Fruit fly (Drosophila melanogaster): ENCODE measurements around the gene PGRP-LC.

Gene PGRP-LC

DNA sequence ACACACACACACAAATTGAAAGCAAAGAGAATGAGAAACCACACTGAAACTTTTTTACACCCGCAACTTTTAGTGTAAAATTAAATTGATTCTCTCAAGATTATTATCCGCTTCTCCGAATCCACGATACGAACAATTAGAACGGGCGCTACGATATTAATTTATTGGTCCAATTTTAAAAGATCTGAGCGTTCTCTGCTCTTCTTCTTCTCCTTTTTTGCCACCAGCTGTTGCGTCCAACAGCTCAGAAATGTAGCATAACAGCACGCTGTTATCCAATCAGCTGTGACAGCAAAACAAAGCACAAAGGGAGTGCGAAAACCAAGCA is 20.1 kb downstream of the PGRP-LC start, which contains the start of the genes UGP and Svip (continued):
- TF ChIP-seq CG10565 (GFP tag; optimal IDR thresholded peaks at IDR 0.05) (no peak), gcm2 (GFP tag; optimal IDR thresholded peaks at IDR 0.05) (no peak), CG4282 (GFP tag; optimal IDR thresholded peaks at IDR 0.05) (peak; percentile 27), seq (GFP tag; IDR thresholded peaks at IDR 0.05) (no peak), CG17361 (GFP tag; IDR thresholded peaks at IDR 0.05) (no peak), sim (GFP tag; IDR thresholded peaks at IDR 0.05) (no peak), Usf (GFP tag; optimal IDR thresholded peaks at IDR 0.05) (no peak), row (GFP tag; IDR thresholded peaks at IDR 0.05) (peak; percentile 37; the same call in 2 of the 3 replicates), trem (tag; optimal IDR thresholded peaks at IDR 0.05) (no peak), pan (optimal IDR thresholded peaks at IDR 0.05) (no peak), pan (GFP tag; optimal IDR thresholded peaks at IDR 0.05 in 1 of 2, IDR thresholded peaks at IDR 0.05 in 1 of 2) (no peak), prd (optimal IDR thresholded peaks at IDR 0.05) (no peak), prd (GFP tag; IDR thresholded peaks at IDR 0.05) (no peak), B-H1 (GFP tag; IDR thresholded peaks at IDR 0.05) (no peak), BEAF-32 (GFP tag; optimal IDR thresholded peaks at IDR 0.05) (peak; percentile 15), D19A (tag; optimal IDR thresholded peaks at IDR 0.05) (no peak), CG16863 (GFP tag; optimal IDR thresholded peaks at IDR 0.05) (no peak), repo (GFP tag; optimal IDR thresholded peaks at IDR 0.05) (no peak), E2f2 (GFP tag; IDR thresholded peaks at IDR 0.05) (peak; percentile 30; the same call in 1 of the 2 replicates), HLH54F (GFP tag; optimal IDR thresholded peaks at IDR 0.05) (no peak), Neu2 (GFP tag; optimal IDR thresholded peaks at IDR 0.05; ENCODE audit: borderline replicate concordance) (no peak), ham (GFP tag; IDR thresholded peaks at IDR 0.05) (no peak), nerfin-1 (tag; optimal IDR thresholded peaks at IDR 0.05) (no peak), grn (GFP tag; optimal IDR thresholded peaks at IDR 0.05) (no peak), esg (GFP tag; conservative IDR thresholded peaks at IDR 0.05) (no peak), CG4617 (GFP tag; optimal IDR thresholded peaks at IDR 0.05; ENCODE audit: borderline replicate concordance) (peak; percentile 52), odd (GFP tag; optimal IDR thresholded peaks at IDR 0.05) (no peak), CG9817 (tag; optimal IDR thresholded peaks at IDR 0.05) (no peak), Ets97D (GFP tag; optimal IDR thresholded peaks at IDR 0.05) (peak; percentile 3), CG1647 (GFP tag; optimal IDR thresholded peaks at IDR 0.05) (no peak), Hmx (GFP tag; optimal IDR thresholded peaks at IDR 0.05) (no peak), Abd-B (GFP tag; optimal IDR thresholded peaks at IDR 0.05) (no peak), Drgx (GFP tag; IDR thresholded peaks at IDR 0.05) (peak; percentile 65; the same call in 1 of the 2 replicates), Sry-β (GFP tag; optimal IDR thresholded peaks at IDR 0.05) (no peak), scrt (GFP tag; optimal IDR thresholded peaks at IDR 0.05) (peak; percentile 52), Atf3 (GFP tag; optimal IDR thresholded peaks at IDR 0.05) (no peak), luna (GFP tag; optimal IDR thresholded peaks at IDR 0.05) (no peak), lilli (GFP tag; optimal IDR thresholded peaks at IDR 0.05) (peak; percentile 3), Rx (GFP tag; IDR thresholded peaks at IDR 0.05) (no peak), maf-S (GFP tag; optimal IDR thresholded peaks at IDR 0.05) (no peak), NFAT (GFP tag; IDR thresholded peaks at IDR 0.05) (no peak), CG12071 (GFP tag; optimal IDR thresholded peaks at IDR 0.05) (no peak), en (GFP tag; optimal IDR thresholded peaks at IDR 0.05) (no peak), ci (GFP tag; IDR thresholded peaks at IDR 0.05) (0 out of 3 replicates have a peak, but pooled peaks have one; percentile 26), sisA (GFP tag; IDR thresholded peaks at IDR 0.05) (no peak), D19B (GFP tag; optimal IDR thresholded peaks at IDR 0.05) (no peak), pfk (GFP tag; optimal IDR thresholded peaks at IDR 0.05) (no peak), C15 (GFP tag; IDR thresholded peaks at IDR 0.05) (no peak), salm (tag; optimal IDR thresholded peaks at IDR 0.05) (no peak), CG2129 (GFP tag; IDR thresholded peaks at IDR 0.05; ENCODE audit: partially characterized antibody) (no peak), Dek (tag; optimal IDR thresholded peaks at IDR 0.05) (no peak), CG11560 (tag; IDR thresholded peaks at IDR 0.05) (no peak), ap (GFP tag; IDR thresholded peaks at IDR 0.05) (no peak), jumu (GFP tag; optimal IDR thresholded peaks at IDR 0.05) (no peak)
